Fruit fly (Drosophila melanogaster): ENCODE data around the gene CG12289.

Gene CG12289

DNA sequence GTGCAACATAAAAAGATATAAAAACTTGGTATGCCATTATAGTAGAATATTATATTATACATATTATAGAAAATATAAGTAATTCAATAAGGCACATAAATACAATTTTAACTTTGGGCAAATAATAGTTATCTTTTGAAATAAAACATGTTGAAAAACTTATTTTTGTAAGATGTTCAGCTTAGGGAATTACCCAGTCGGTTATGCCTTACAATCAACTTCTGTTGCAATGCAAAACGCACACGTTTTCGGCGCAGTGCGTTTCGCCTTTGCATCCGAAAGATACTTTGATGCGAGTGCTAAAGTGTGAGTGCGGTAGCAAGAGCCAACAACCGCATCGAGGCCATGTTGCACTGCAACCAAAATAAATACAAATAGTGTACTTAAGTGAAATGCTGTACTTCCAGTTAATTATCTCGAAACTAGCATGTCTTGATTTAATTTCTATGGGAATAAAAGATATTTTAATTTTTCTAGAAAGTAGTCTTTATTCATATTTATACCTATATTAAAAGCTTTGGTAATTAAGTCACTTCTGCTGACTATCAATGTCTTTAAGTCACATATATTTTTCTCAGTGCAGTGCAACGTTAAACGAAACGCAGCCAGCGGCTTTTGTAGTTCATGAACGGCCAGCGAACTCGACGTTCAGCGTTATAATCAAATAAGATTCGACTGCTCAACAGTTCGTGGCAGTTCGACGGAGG lies 11.1 kb downstream of the CG12289 start (continued):
- TF ChIP-seq Hr38 (GFP tag; optimal IDR thresholded peaks at IDR 0.05): no peak
- peak; percentile 71 for TF ChIP-seq CG9139 (GFP tag; optimal IDR thresholded peaks at IDR 0.05)
- TF ChIP-seq pdm3 (GFP tag; optimal IDR thresholded peaks at IDR 0.05): peak; percentile 76
- TF ChIP-seq Sox102F (GFP tag; optimal IDR thresholded peaks at IDR 0.05): peak; percentile 54
- peak; percentile 64 for TF ChIP-seq cyc (GFP tag; optimal IDR thresholded peaks at IDR 0.05)
- TF ChIP-seq fd85E (GFP tag; optimal IDR thresholded peaks at IDR 0.05): no peak
- peak; percentile 93 for TF ChIP-seq Eip75B (GFP tag; optimal IDR thresholded peaks at IDR 0.05)
- TF ChIP-seq Smox (GFP tag; optimal IDR thresholded peaks at IDR 0.05): peak; percentile 58
- TF ChIP-seq CG32006 (GFP tag; optimal IDR thresholded peaks at IDR 0.05): peak; percentile 83
- peak; percentile 98 for TF ChIP-seq Eip78C (GFP tag)
- TF ChIP-seq Sox14 (GFP tag; optimal IDR thresholded peaks at IDR 0.05): peak; percentile 70
- peak; percentile 74 to 84 for TF ChIP-seq ss (GFP tag; optimal IDR thresholded peaks at IDR 0.05)
- peak; percentile 55 for TF ChIP-seq dac (GFP tag; optimal IDR thresholded peaks at IDR 0.05)
- peak; percentile 78 for TF ChIP-seq spab (GFP tag; optimal IDR thresholded peaks at IDR 0.05)
- peak; percentile 55 for TF ChIP-seq CG31627 (GFP tag; optimal IDR thresholded peaks at IDR 0.05)
- TF ChIP-seq Sox15 (GFP tag; optimal IDR thresholded peaks at IDR 0.05): peak; percentile 19
- peak; percentile 53 for TF ChIP-seq CG1621 (tag; optimal IDR thresholded peaks at IDR 0.05)
- TF ChIP-seq Hr4 (GFP tag; optimal IDR thresholded peaks at IDR 0.05): peak; percentile 89
- peak; percentile 74 for TF ChIP-seq CG7368 (GFP tag; optimal IDR thresholded peaks at IDR 0.05)
- peak; percentile 82 for TF ChIP-seq CG11294 (GFP tag; IDR thresholded peaks at IDR 0.05)

DNA sequence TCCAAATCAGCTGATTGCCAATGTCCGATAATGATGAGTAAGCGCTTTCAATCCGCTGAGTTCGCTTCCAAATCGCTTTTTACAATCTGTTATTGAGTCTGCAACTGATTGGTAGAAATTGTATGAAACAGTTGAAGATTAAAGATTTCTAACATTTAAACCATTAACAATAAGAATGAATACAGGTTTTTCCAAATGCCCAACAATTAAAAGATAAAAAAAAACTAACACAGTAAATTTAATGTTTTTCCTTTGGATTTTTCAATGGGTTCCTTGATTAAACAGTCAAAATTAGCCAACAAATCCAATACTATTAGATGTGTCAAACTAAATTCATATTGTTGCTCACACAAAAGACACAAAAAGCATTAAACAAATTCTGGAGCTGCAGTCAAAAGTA lies 13.4 kb downstream of the CG12289 start, which contains the start of gene CG7557:
Gene CG7557 (plus strand): TSS at position 301 of the 400 bp plus-strand sequence.
- TF ChIP-seq lz (GFP tag; optimal IDR thresholded peaks at IDR 0.05): no peak
- no peak for TF ChIP-seq CG6808 (GFP tag; optimal IDR thresholded peaks at IDR 0.05)
- TF ChIP-seq Gug (GFP tag; IDR thresholded peaks at IDR 0.05): no peak
- TF ChIP-seq Met (GFP tag; optimal IDR thresholded peaks at IDR 0.05): no peak
- no peak for TF ChIP-seq Eip75B (GFP tag; optimal IDR thresholded peaks at IDR 0.05)
- TF ChIP-seq fd59A (GFP tag; optimal IDR thresholded peaks at IDR 0.05): no peak
- no peak for TF ChIP-seq CG3919 (GFP tag; optimal IDR thresholded peaks at IDR 0.05)
- TF ChIP-seq CG8319 (GFP tag; optimal IDR thresholded peaks at IDR 0.05): no peak
- no peak for TF ChIP-seq cyc (GFP tag; optimal IDR thresholded peaks at IDR 0.05)
- TF ChIP-seq CG11294 (GFP tag; IDR thresholded peaks at IDR 0.05): no peak
- no peak for TF ChIP-seq svp (GFP tag)
- TF ChIP-seq CG32006 (GFP tag; optimal IDR thresholded peaks at IDR 0.05): no peak
- TF ChIP-seq CG4318 (GFP tag; optimal IDR thresholded peaks at IDR 0.05): no peak
- TF ChIP-seq CG16779 (tag; optimal IDR thresholded peaks at IDR 0.05): no peak
- no peak for TF ChIP-seq Blimp-1 (GFP tag; optimal IDR thresholded peaks at IDR 0.05)
- TF ChIP-seq CG6854 (GFP tag; optimal IDR thresholded peaks at IDR 0.05): no peak
- TF ChIP-seq CG31627 (GFP tag; optimal IDR thresholded peaks at IDR 0.05): no peak
- TF ChIP-seq CG6276 (GFP tag; optimal IDR thresholded peaks at IDR 0.05): no peak
- no peak for TF ChIP-seq Hr4 (GFP tag; optimal IDR thresholded peaks at IDR 0.05)
- TF ChIP-seq CG6163 (GFP tag; IDR thresholded peaks at IDR 0.05): no peak

DNA sequence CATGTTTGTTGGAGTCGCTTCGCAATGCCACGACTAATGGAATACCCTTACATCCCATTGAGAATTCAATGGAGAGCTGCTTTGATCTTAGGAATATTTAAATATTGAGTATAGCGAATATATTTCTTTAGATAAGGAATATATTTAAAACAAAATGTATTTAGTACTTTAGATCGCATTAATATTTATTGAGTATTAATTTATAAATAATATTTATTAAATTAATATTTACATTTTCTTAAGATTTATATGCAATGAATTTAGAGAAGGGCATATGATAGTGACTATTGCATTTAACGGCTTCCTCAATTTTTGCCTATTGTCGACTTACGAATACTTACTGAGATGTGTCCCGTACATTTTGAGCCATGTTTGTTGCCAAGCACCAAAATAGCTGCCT lies 14.1 kb downstream of the CG12289 start:
- no peak for TF ChIP-seq CG6792 (GFP tag; optimal IDR thresholded peaks at IDR 0.05)
- no peak for TF ChIP-seq Eip75B (GFP tag; optimal IDR thresholded peaks at IDR 0.05)
- no peak for TF ChIP-seq Sox14 (GFP tag; optimal IDR thresholded peaks at IDR 0.05)
- TF ChIP-seq CG3919 (GFP tag; optimal IDR thresholded peaks at IDR 0.05): peak; percentile 13
- no peak for TF ChIP-seq CG6163 (GFP tag; IDR thresholded peaks at IDR 0.05)
- peak; percentile 52 for TF ChIP-seq Hr4 (GFP tag; optimal IDR thresholded peaks at IDR 0.05)
- TF ChIP-seq vri (GFP tag; optimal IDR thresholded peaks at IDR 0.05): no peak
- no peak for TF ChIP-seq ss (GFP tag; optimal IDR thresholded peaks at IDR 0.05)
- TF ChIP-seq Lpt (GFP tag; optimal IDR thresholded peaks at IDR 0.05): peak; percentile 32
- TF ChIP-seq esn (GFP tag; optimal IDR thresholded peaks at IDR 0.05): no peak
- peak; percentile 18 for TF ChIP-seq CG6808 (GFP tag; optimal IDR thresholded peaks at IDR 0.05)
- TF ChIP-seq CG8119 (GFP tag; IDR thresholded peaks at IDR 0.05): peak; percentile 85
- TF ChIP-seq acj6 (GFP tag; optimal IDR thresholded peaks at IDR 0.05): no peak
- TF ChIP-seq topi (GFP tag; optimal IDR thresholded peaks at IDR 0.05): no peak
- no peak for TF ChIP-seq CG10669 (GFP tag; optimal IDR thresholded peaks at IDR 0.05)
- TF ChIP-seq Sox15 (GFP tag; optimal IDR thresholded peaks at IDR 0.05): no peak
- TF ChIP-seq achi (GFP tag; optimal IDR thresholded peaks at IDR 0.05): peak; percentile 27
- 0 out of 2 replicates have a peak, but pooled peaks have one; percentile 21 for TF ChIP-seq Gug (GFP tag; IDR thresholded peaks at IDR 0.05)
- TF ChIP-seq spab (GFP tag; optimal IDR thresholded peaks at IDR 0.05): no peak
- TF ChIP-seq OdsH (GFP tag; optimal IDR thresholded peaks at IDR 0.05): peak; percentile 24
- no peak for TF ChIP-seq Hr38 (GFP tag; optimal IDR thresholded peaks at IDR 0.05)
- TF ChIP-seq lz (GFP tag; optimal IDR thresholded peaks at IDR 0.05): no peak
- TF ChIP-seq CG11294 (GFP tag; IDR thresholded peaks at IDR 0.05): no peak
- TF ChIP-seq CG7368 (GFP tag; optimal IDR thresholded peaks at IDR 0.05): no peak
- TF ChIP-seq Eip78C (GFP tag): peak; percentile 61
- TF ChIP-seq fd85E (GFP tag; optimal IDR thresholded peaks at IDR 0.05): no peak
- no peak for TF ChIP-seq dsx (GFP tag; optimal IDR thresholded peaks at IDR 0.05; ENCODE audit: poor library complexity, severe bottlenecking)
- no peak for TF ChIP-seq Sox102F (GFP tag; optimal IDR thresholded peaks at IDR 0.05)

Data from whole organism, prepupa.